Worm (Caenorhabditis elegans) whole organism, mixed stage, embryonic: ENCODE measurements around the gene zim-3.

Source experiments
- M03D4.4 ChIP-seq: sonication (generic microtip); optimal IDR thresholded peaks from 2 replicates; lab custom pipeline; 2017; ENCODE audit warnings: mild to moderate bottlenecking, missing genetic modification characterization, missing compliant biosample characterization
- blmp-1 ChIP-seq: fragments of 150-350 bp; optimal IDR thresholded peaks from 2 replicates; lab custom pipeline; 2014; ENCODE audit warnings: missing biosample characterization, missing genetic modification characterization
- ceh-39 ChIP-seq: fragments of 150-350 bp; optimal IDR thresholded peaks from 2 replicates; lab custom pipeline; 2014; ENCODE audit warnings: missing biosample characterization, missing genetic modification characterization
- ceh-43 ChIP-seq: fragments of 200-800 bp; sonication (Bioruptor generic); optimal IDR thresholded peaks from 2 replicates; lab custom pipeline; 2018; ENCODE audit warnings: mild to moderate bottlenecking, missing genetic modification characterization, moderate library complexity, missing compliant biosample characterization
- ceh-83 ChIP-seq: fragments of 200-800 bp; sonication (Bioruptor generic); optimal IDR thresholded peaks from 2 replicates; lab custom pipeline; 2018; ENCODE audit warnings: mild to moderate bottlenecking, missing genetic modification characterization, missing compliant biosample characterization
- ces-1 ChIP-seq: fragments of 150-350 bp; optimal IDR thresholded peaks from 2 replicates; lab custom pipeline; 2014; ENCODE audit warnings: missing biosample characterization, missing genetic modification reagents, missing genetic modification characterization
- cnd-1 ChIP-seq: fragments of 200-800 bp; sonication (Bioruptor generic); optimal IDR thresholded peaks from 2 replicates; lab custom pipeline; 2018; ENCODE audit warnings: mild to moderate bottlenecking, missing genetic modification characterization, missing compliant biosample characterization
- drap-1 ChIP-seq: fragments of 200-800 bp; sonication (Bioruptor generic); optimal IDR thresholded peaks from 3 replicates; lab custom pipeline; 2018; ENCODE audit warnings: mild to moderate bottlenecking, missing genetic modification characterization, missing compliant biosample characterization
- elt-1 ChIP-seq: sonication (generic microtip); optimal IDR thresholded peaks from 2 replicates; lab custom pipeline; 2017; ENCODE audit warnings: missing genetic modification characterization, mild to moderate bottlenecking, missing compliant biosample characterization, antibody characterized with exemption, moderate library complexity, borderline replicate concordance; ENCODE audit not compliant: insufficient read depth
- elt-3 ChIP-seq: fragments of 150-350 bp; optimal IDR thresholded peaks from 2 replicates; lab custom pipeline; 2014; ENCODE audit warnings: missing biosample characterization, missing genetic modification characterization
- flh-1 ChIP-seq: fragments of 200-800 bp; sonication (Bioruptor generic); optimal IDR thresholded peaks from 2 replicates; lab custom pipeline; 2018; ENCODE audit warnings: mild to moderate bottlenecking, missing genetic modification characterization, moderate library complexity, missing compliant biosample characterization
- ham-2 ChIP-seq: fragments of 200-800 bp; sonication (Bioruptor generic); optimal IDR thresholded peaks from 2 replicates; lab custom pipeline; 2018; ENCODE audit warnings: mild to moderate bottlenecking, missing genetic modification characterization, missing compliant biosample characterization
- hlh-1 ChIP-seq: fragments of 150-350 bp; optimal IDR thresholded peaks from 2 replicates; lab custom pipeline; 2014; ENCODE audit warnings: missing biosample characterization, missing genetic modification reagents, missing genetic modification characterization
- lin-13 ChIP-seq: fragments of 150-350 bp; optimal IDR thresholded peaks from 2 replicates; lab custom pipeline; 2014; ENCODE audit warnings: missing biosample characterization, missing genetic modification characterization
- lin-32 ChIP-seq: fragments of 200-800 bp; sonication (Bioruptor generic); optimal IDR thresholded peaks from 2 replicates; lab custom pipeline; 2018; ENCODE audit warnings: mild to moderate bottlenecking, missing genetic modification characterization, missing compliant biosample characterization
- lsy-2 ChIP-seq: fragments of 150-350 bp; optimal IDR thresholded peaks from 2 replicates; lab custom pipeline; 2014; ENCODE audit warnings: missing biosample characterization, missing genetic modification characterization
- mab-5 ChIP-seq: fragments of 150-350 bp; optimal IDR thresholded peaks from 2 replicates; lab custom pipeline; 2014; ENCODE audit warnings: missing biosample characterization, missing genetic modification characterization
- mep-1 ChIP-seq: fragments of 150-350 bp; optimal IDR thresholded peaks from 2 replicates; lab custom pipeline; 2017; ENCODE audit warnings: missing biosample characterization, missing genetic modification reagents, missing genetic modification characterization, inconsistent platforms
- mls-2 ChIP-seq: sonication (generic microtip); optimal IDR thresholded peaks from 2 replicates; lab custom pipeline; 2016; ENCODE audit warnings: mild to moderate bottlenecking, missing genetic modification characterization, moderate library complexity, missing compliant biosample characterization
- nhr-12 ChIP-seq: fragments of 150-350 bp; optimal IDR thresholded peaks from 2 replicates; lab custom pipeline; 2014; ENCODE audit warnings: missing biosample characterization, missing genetic modification characterization
- nhr-237 ChIP-seq: fragments of 150-350 bp; optimal IDR thresholded peaks from 2 replicates; lab custom pipeline; 2014; ENCODE audit warnings: missing biosample characterization, missing genetic modification characterization
- nhr-28 ChIP-seq: fragments of 150-350 bp; optimal IDR thresholded peaks from 2 replicates; lab custom pipeline; 2014; ENCODE audit warnings: missing biosample characterization, missing genetic modification characterization
- nhr-76 ChIP-seq: sonication (generic microtip); optimal IDR thresholded peaks from 2 replicates; lab custom pipeline; 2017; ENCODE audit warnings: missing biosample characterization, missing genetic modification characterization
- pha-4 ChIP-seq: fragments of 150-350 bp; optimal IDR thresholded peaks from 2 replicates; lab custom pipeline; 2018; ENCODE audit warnings: missing biosample characterization, missing genetic modification reagents, missing genetic modification characterization
- sem-2 ChIP-seq: fragments of 200-800 bp; sonication (Bioruptor generic); optimal IDR thresholded peaks from 2 replicates; lab custom pipeline; 2018; ENCODE audit warnings: mild to moderate bottlenecking, missing genetic modification characterization, missing compliant biosample characterization
- snpc-4 ChIP-seq: fragments of 150-350 bp; optimal IDR thresholded peaks from 2 replicates; lab custom pipeline; 2014; ENCODE audit warnings: missing biosample characterization, missing genetic modification characterization
- sptf-1 ChIP-seq: sonication (generic microtip); optimal IDR thresholded peaks from 2 replicates; lab custom pipeline; 2017; ENCODE audit warnings: mild to moderate bottlenecking, missing genetic modification characterization, moderate library complexity, missing compliant biosample characterization
- tbx-8 ChIP-seq: fragments of 200-800 bp; sonication (Bioruptor generic); optimal IDR thresholded peaks from 2 replicates; lab custom pipeline; 2018; ENCODE audit warnings: mild to moderate bottlenecking, missing genetic modification characterization, moderate library complexity, missing compliant biosample characterization
- unc-120 ChIP-seq: sonication (generic microtip); optimal IDR thresholded peaks from 2 replicates; lab custom pipeline; 2017; ENCODE audit warnings: missing genetic modification characterization, missing compliant biosample characterization; ENCODE audit not compliant: poor library complexity, severe bottlenecking
- unc-39 ChIP-seq: fragments of 150-350 bp; optimal IDR thresholded peaks from 2 replicates; lab custom pipeline; 2014; ENCODE audit warnings: missing biosample characterization, missing genetic modification characterization
- unc-62 ChIP-seq: fragments of 150-350 bp; optimal IDR thresholded peaks from 2 replicates; lab custom pipeline; 2014; ENCODE audit warnings: missing biosample characterization, missing genetic modification reagents, missing genetic modification characterization
- zip-8 ChIP-seq: fragments of 150-350 bp; optimal IDR thresholded peaks from 2 replicates; lab custom pipeline; 2014; ENCODE audit warnings: missing biosample characterization, missing genetic modification characterization
- ztf-11 ChIP-seq: fragments of 150-350 bp; optimal IDR thresholded peaks from 2 replicates; lab custom pipeline; 2014; ENCODE audit warnings: missing biosample characterization, missing genetic modification characterization

The zim-3 gene

DNA sequence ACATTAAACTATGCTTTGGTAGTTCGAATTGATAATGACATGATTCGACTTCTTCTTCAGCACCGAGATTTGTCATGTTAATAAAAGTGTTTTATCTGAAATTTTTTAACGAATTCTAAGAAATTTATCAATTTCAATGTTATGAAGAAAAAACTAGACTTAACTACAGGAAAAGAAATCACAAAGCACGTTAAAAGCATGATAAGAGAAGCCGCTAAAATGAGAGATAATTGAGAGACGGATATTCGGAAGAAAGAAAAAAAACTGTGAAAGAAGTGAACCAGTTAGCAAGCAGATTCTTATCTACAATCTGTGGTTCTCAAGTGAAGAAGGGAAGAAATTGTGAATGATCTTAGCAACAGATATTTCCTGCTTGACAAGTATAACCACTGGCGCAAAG, 30.6 kb downstream of the zim-3 start, which contains the start of gene C43F9.4:
Gene C43F9.4 (minus strand): TSS at position 101 of the 400 bp plus-strand sequence.
- TF ChIP-seq M03D4.4 (no peak), unc-120 (no peak)

- TF ChIP-seq lin-13 (tag; lab: Kevin White, UChicago) = no peak
- TF ChIP-seq sptf-1 (tag; lab: Kevin White, UChicago) = no peak
- TF ChIP-seq mab-5 (tag; lab: Kevin White, UChicago) = no peak
- no peak for TF ChIP-seq zip-8 (tag; lab: Kevin White, UChicago)
- no peak for TF ChIP-seq mep-1
- TF ChIP-seq ces-1 (GFP tag; lab: Kevin White, UChicago) = no peak
- no peak for TF ChIP-seq unc-39 (tag; lab: Kevin White, UChicago)
- no peak for TF ChIP-seq tbx-8 (GFP tag; lab: Kevin White, UChicago)
- TF ChIP-seq ham-2 (GFP tag; lab: Kevin White, UChicago) = no peak
- no peak for TF ChIP-seq nhr-237
- no peak for TF ChIP-seq nhr-12 (tag; lab: Kevin White, UChicago)
- TF ChIP-seq ceh-83 (GFP tag; lab: Kevin White, UChicago) = no peak
- TF ChIP-seq elt-3 (tag; lab: Kevin White, UChicago) = no peak
- TF ChIP-seq ceh-39 = no peak
- TF ChIP-seq pha-4 (tag; lab: Kevin White, UChicago) = no peak
- TF ChIP-seq nhr-76 (tag; lab: Kevin White, UChicago) = no peak
- TF ChIP-seq sem-2 = no peak
- TF ChIP-seq lsy-2 (tag; lab: Kevin White, UChicago) = no peak
- no peak for TF ChIP-seq ceh-43 (GFP tag; lab: Kevin White, UChicago)
Measured at ce11 chrIV:10590649-10591048, 32.1 kb downstream of the zim-3 start, which contains the start of the genes C43F9.5 and nkb-2. TSS of gene C43F9.5 (minus strand) at chrIV:10590749. TSS of gene nkb-2 (plus strand) at chrIV:10590925.

DNA sequence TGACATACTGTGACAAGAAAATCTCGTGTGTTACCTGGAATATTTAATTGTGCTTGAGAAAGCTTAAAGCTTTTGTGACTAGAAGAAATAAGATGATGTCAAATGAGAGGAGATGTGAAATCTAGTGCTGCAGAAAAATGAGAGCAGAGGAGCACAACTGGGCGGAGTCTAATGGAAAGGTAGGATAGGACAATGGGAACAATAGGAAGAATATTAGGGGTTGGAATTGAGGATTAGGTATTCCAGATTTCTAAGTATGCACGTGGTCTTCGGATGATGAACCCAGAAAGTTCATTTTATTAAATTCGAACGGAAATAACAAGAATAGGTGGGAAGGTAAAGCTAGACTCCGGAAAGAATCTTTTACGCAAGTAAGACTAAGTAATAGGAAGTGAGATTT, 35.1 kb downstream of the zim-3 start, which contains the start of gene C43F9.7:
Gene C43F9.7 (minus strand): TSS at position 101 of the 400 bp plus-strand sequence.
- TF ChIP-seq sem-2 (no peak), elt-3 (tag; lab: Kevin White, UChicago) (no peak), snpc-4 (tag; lab: Kevin White, UChicago) (no peak), ceh-39 (no peak), nhr-28 (tag; lab: Kevin White, UChicago) (no peak), elt-1 (tag; lab: Kevin White, UChicago) (no peak), unc-62 (GFP tag; lab: Kevin White, UChicago) (no peak), hlh-1 (tag; lab: Kevin White, UChicago) (no peak), mep-1 (no peak), pha-4 (tag; lab: Kevin White, UChicago) (no peak), cnd-1 (tag; lab: Kevin White, UChicago) (no peak), lsy-2 (tag; lab: Kevin White, UChicago) (no peak), mab-5 (tag; lab: Kevin White, UChicago) (no peak), ham-2 (GFP tag; lab: Kevin White, UChicago) (no peak), nhr-76 (tag; lab: Kevin White, UChicago) (no peak), lin-32 (GFP tag; lab: Kevin White, UChicago) (no peak), sptf-1 (tag; lab: Kevin White, UChicago) (no peak), lin-13 (tag; lab: Kevin White, UChicago) (no peak)

DNA sequence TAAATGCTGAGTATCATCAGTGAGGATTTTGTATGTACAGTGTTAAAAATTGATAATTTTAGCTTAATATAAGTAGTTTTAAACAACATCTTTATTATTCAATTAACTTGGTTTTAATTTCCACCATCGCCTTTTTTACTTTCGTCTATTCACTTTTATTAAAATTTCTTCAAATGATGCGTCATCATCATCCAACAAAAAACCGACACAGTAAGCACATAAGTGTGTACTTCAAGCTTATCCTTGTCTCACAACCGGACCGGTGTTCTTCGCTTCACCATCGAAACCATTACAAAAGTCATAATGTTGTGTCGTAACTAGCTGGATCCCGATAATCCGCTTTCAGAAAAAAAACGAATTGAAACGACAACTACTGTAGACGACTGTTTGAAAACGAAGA, 38.0 kb downstream of the zim-3 start, which contains the start of gene C43F9.11:
Gene C43F9.11 (plus strand): TSS at position 301 of the 400 bp plus-strand sequence.
- TF ChIP-seq lin-13 (tag; lab: Kevin White, UChicago) (no peak), blmp-1 (no peak), ham-2 (GFP tag; lab: Kevin White, UChicago) (no peak), elt-1 (tag; lab: Kevin White, UChicago) (no peak), nhr-28 (tag; lab: Kevin White, UChicago) (no peak), zip-8 (tag; lab: Kevin White, UChicago) (no peak), pha-4 (tag; lab: Kevin White, UChicago) (no peak), flh-1 (GFP tag; lab: Kevin White, UChicago) (no peak), mep-1 (no peak), drap-1 (no peak), ztf-11 (tag; lab: Kevin White, UChicago) (no peak), nhr-237 (no peak), snpc-4 (tag; lab: Kevin White, UChicago) (no peak), mls-2 (tag; lab: Kevin White, UChicago) (no peak)
- TF ChIP-seq, all 35 proteins: peak for 0
